Worm (Caenorhabditis elegans) whole organism, midembryonic: ENCODE data around the gene swt-3.
A peak's percentile ranks its signal among the peaks of the same experiment; 100 is the strongest.

ENCODE experiments used
- T22C8.4 ChIP-seq: fragments of 200-800 bp; sonication (Bioruptor generic); IDR thresholded peaks from 2 replicates; pipeline ENCODE4 v1.3.6; 2022; ENCODE audit warnings: missing genetic modification characterization, missing compliant biosample characterization
- cog-1 ChIP-seq: sonication (generic microtip); optimal IDR thresholded peaks from 2 replicates; lab custom pipeline; 2016; ENCODE audit warnings: missing genetic modification characterization, missing compliant biosample characterization
- flt-1 ChIP-seq: fragments of 200-800 bp; sonication (Bioruptor generic); IDR thresholded peaks from 2 replicates; pipeline ENCODE4 v1.3.6; 2022; ENCODE audit warnings: missing genetic modification characterization, missing compliant biosample characterization
- klf-2 ChIP-seq: fragments of 200-800 bp; sonication (Bioruptor generic); conservative IDR thresholded peaks from 2 replicates; pipeline ENCODE4 v1.3.6; 2022; ENCODE audit warnings: missing genetic modification reagents, missing genetic modification characterization, missing compliant biosample characterization
- med-1 ChIP-seq: sonication (generic microtip); optimal IDR thresholded peaks from 2 replicates; lab custom pipeline; 2017; ENCODE audit warnings: missing genetic modification characterization, mild to moderate bottlenecking, missing compliant biosample characterization, antibody characterized with exemption, missing genetic modification reagents; ENCODE audit not compliant: insufficient read depth
- ref-1 ChIP-seq: fragments of 200-800 bp; sonication (Bioruptor generic); conservative IDR thresholded peaks from 2 replicates; pipeline ENCODE4 v1.3.6; 2022; ENCODE audit warnings: missing genetic modification reagents, missing genetic modification characterization, missing compliant biosample characterization
- tab-1 ChIP-seq: fragments of 200-800 bp; sonication (Bioruptor generic); IDR thresholded peaks from 2 replicates; pipeline ENCODE4 v1.3.6; 2022; ENCODE audit warnings: missing genetic modification characterization, missing compliant biosample characterization
- ztf-23 ChIP-seq: fragments of 200-800 bp; sonication (Bioruptor generic); IDR thresholded peaks from 2 replicates; pipeline ENCODE4 v1.3.6; 2022; ENCODE audit warnings: missing genetic modification reagents, missing genetic modification characterization, missing compliant biosample characterization
- ztf-29 ChIP-seq: fragments of 200-800 bp; sonication (Bioruptor generic); IDR thresholded peaks from 2 replicates; pipeline ENCODE4 v1.3.6; 2022; ENCODE audit warnings: missing genetic modification reagents, missing genetic modification characterization, missing compliant biosample characterization

Gene swt-3

DNA sequence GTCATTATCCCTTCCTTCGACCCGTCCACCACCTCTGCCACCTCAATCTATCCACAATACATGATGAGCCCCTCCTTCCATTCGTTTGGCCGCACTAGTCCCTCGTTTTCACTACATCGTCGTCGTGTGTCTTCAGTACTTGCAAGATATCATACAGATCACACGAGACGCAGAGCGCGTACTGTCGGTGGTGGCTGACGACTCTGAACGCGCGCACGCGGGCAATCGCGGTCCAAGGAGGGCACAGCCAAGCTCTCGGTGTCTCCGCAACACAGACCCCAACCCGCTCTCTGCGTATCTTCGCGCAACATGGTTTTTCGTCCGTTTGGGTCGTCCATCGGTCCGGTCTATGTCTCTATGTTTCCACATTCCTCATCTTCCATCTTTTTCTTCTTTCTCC, 36.5 kb upstream of the swt-3 start:
- TF ChIP-seq flt-1 (GFP tag; lab: Robert Waterston, UW) (peak; percentile 54; the same call in 1 of the 2 replicates), klf-2 (no peak), ztf-29 (GFP tag; lab: Robert Waterston, UW) (no peak; the same call in 1 of the 2 replicates), med-1 (no peak), cog-1 (peak; percentile 58), T22C8.4 (GFP tag; lab: Robert Waterston, UW) (no peak), ref-1 (GFP tag; lab: Robert Waterston, UW) (no peak), tab-1 (GFP tag; lab: Robert Waterston, UW) (peak; percentile 74), ztf-23 (GFP tag; lab: Robert Waterston, UW) (0 out of 2 replicates have a peak, but pooled peaks have one; percentile 33)

DNA sequence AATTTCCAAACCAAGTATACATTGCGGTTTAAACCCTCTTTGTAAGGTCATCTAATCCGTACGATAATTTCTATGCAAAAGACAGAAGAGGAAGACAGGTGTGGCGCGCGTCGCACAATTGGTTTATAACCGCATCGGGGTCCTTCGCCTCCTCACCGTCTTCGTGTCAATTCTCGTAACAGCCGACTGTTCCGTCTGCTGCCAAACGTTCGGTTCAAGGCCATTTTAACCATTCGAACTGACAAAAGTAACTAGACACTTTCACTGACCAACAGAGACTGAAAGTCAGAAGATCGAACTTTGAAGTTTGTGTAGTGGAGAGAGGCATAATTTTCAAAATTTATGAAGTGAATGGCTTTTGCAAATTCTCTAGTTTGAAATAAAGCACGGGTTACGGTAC, 35.5 kb upstream of the swt-3 start:
- TF ChIP-seq med-1 = no peak
- TF ChIP-seq klf-2 = no peak
- TF ChIP-seq cog-1 = no peak
- TF ChIP-seq ztf-23 (GFP tag; lab: Robert Waterston, UW) = no peak
- no peak for TF ChIP-seq flt-1 (GFP tag; lab: Robert Waterston, UW)
- TF ChIP-seq ref-1 (GFP tag; lab: Robert Waterston, UW) = no peak
- no peak for TF ChIP-seq ztf-29 (GFP tag; lab: Robert Waterston, UW)
- TF ChIP-seq T22C8.4 (GFP tag; lab: Robert Waterston, UW) = no peak
- TF ChIP-seq tab-1 (GFP tag; lab: Robert Waterston, UW) = no peak

DNA sequence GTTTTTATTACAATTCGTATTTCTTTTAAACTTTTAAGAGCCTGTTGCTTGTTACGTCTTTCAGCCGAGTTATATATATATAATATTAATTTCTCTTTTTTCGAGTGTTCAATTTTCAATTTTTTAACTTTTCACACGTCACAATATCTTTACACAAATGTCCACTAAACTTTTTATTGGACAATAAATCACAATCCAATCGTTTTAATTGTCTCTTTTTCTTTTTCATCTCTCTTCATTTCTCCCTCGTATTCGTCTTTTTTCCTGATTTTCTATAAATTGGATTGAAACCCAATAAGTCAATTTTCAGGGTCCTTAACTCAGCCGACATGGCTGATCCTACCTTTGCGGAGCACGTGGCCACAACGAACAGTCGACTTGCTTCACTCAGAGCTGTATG, 31.6 kb upstream of the swt-3 start, which contains the start of gene miz-1:
Gene miz-1, plus strand, starts transcription at position 301 of the 400 bp plus-strand sequence.
- no peak for TF ChIP-seq ztf-29 (GFP tag; lab: Robert Waterston, UW)
- no peak for TF ChIP-seq cog-1
- TF ChIP-seq ztf-23 (GFP tag; lab: Robert Waterston, UW) = no peak
- TF ChIP-seq ref-1 (GFP tag; lab: Robert Waterston, UW) = no peak
- no peak for TF ChIP-seq med-1
- TF ChIP-seq flt-1 (GFP tag; lab: Robert Waterston, UW) = no peak
- no peak for TF ChIP-seq klf-2
- TF ChIP-seq T22C8.4 (GFP tag; lab: Robert Waterston, UW) = no peak
- TF ChIP-seq tab-1 (GFP tag; lab: Robert Waterston, UW) = no peak

DNA sequence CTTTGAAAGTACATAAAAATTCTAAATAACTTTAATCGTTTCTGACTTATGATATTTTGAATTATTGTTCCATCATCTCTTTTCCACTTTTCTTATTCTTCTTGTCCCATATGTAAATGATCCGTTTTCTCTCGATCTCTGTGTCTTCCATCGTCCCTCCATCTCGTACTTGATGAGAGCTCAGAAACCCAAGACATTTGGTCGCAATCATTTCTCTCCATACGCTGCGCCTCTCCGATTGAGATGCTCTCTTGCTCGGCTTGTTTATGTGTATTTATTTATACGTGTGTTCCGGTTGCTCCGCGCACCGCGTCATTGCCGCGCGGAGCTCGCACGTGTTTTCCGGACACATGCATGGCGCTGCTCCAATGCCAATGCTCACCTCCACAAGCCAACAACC, 30.9 kb upstream of the swt-3 start:
- TF ChIP-seq ref-1 (GFP tag; lab: Robert Waterston, UW) (no peak), flt-1 (GFP tag; lab: Robert Waterston, UW) (no peak), ztf-29 (GFP tag; lab: Robert Waterston, UW) (no peak), med-1 (no peak), klf-2 (no peak), cog-1 (no peak), T22C8.4 (GFP tag; lab: Robert Waterston, UW) (no peak), tab-1 (GFP tag; lab: Robert Waterston, UW) (no peak), ztf-23 (GFP tag; lab: Robert Waterston, UW) (no peak)

DNA sequence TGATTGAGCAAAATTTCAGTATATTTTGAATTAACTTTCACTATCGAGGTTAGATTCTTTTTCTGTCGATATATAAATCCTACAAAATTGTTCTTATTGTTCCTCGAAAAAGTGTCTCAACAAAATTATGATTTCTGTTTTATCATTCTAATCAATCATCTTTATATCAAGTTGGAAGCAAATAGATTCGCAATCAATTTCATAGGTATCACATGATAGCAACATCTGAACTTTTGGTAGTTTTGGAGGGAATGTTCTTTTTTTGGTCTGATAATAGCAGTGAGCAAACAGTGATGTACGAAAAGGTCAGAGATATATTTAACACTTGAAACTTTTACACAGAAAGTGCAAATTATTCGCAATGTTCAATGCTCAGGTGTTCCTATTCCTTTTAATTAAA, 30.3 kb upstream of the swt-3 start:
- no peak for TF ChIP-seq flt-1 (GFP tag; lab: Robert Waterston, UW)
- no peak for TF ChIP-seq cog-1
- TF ChIP-seq ref-1 (GFP tag; lab: Robert Waterston, UW) = no peak

DNA sequence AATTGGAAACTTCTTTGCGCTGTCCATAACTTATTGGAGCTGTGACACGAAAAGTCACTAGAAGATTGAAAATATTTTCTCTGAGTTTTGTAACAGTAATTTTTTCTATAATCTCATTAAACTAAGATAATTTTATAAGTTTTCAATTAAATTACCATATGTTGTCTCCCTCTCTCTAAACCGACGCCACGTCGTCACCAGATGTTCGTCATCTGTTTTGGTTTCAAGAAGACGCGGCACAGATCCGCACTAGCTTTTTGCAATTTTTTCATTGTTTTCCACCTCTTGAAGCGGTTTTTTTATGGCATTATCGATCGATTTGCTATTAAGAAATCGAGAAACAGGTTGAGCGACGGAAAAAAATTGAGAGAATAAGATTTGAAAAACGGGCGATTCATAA, 23.5 kb upstream of the swt-3 start:
- TF ChIP-seq tab-1 (GFP tag; lab: Robert Waterston, UW) (no peak), T22C8.4 (GFP tag; lab: Robert Waterston, UW) (no peak), ref-1 (GFP tag; lab: Robert Waterston, UW) (no peak), med-1 (no peak), ztf-29 (GFP tag; lab: Robert Waterston, UW) (no peak), flt-1 (GFP tag; lab: Robert Waterston, UW) (no peak), ztf-23 (GFP tag; lab: Robert Waterston, UW) (no peak), cog-1 (no peak), klf-2 (no peak)

DNA sequence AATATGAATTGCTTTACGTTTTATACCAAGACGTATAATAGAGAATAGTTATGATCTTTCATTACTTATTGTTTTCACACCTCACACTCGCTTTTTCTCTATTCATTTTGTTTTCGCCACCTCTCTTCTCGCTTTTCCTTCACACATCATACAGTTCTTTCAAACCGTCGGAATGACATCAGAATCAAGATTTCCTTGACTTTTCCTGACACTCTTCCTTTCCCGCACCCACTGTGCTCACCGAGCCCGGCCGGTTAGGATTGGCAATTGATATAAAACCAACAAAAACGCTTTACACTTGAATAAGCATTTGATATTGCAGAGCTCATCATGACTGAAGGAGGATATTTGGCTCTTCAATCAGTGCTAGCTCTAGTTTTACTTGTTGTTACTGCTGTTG, 18.9 kb upstream of the swt-3 start, which contains the start of gene zipt-2.1:
Gene zipt-2.1, plus strand, starts transcription at position 301 of the 400 bp plus-strand sequence.
- no peak for TF ChIP-seq ref-1 (GFP tag; lab: Robert Waterston, UW)
- no peak for TF ChIP-seq T22C8.4 (GFP tag; lab: Robert Waterston, UW)
- TF ChIP-seq ztf-29 (GFP tag; lab: Robert Waterston, UW) = no peak
- no peak for TF ChIP-seq cog-1
- TF ChIP-seq ztf-23 (GFP tag; lab: Robert Waterston, UW) = no peak
- no peak for TF ChIP-seq klf-2
- no peak for TF ChIP-seq flt-1 (GFP tag; lab: Robert Waterston, UW)
- no peak for TF ChIP-seq tab-1 (GFP tag; lab: Robert Waterston, UW)
- TF ChIP-seq med-1 = no peak

DNA sequence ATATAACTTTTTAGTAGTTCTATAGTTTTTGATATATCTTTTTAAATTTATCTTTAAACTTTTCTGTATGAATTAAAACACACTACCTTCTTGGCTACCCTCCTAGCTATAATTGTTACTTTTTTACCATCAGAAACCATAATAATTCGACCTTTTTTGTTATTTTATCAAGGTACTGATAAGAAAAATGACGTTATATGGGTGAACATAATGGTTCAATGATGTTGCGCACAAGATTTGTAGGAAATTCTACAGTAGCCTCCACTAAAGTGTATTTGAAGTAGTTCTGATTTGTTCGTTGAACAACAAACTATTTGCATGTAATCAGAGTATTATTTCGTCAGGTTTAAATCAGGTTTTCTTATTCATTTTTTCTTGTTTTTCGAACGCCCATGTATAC, 18.1 kb upstream of the swt-3 start:
- no peak for TF ChIP-seq med-1
- TF ChIP-seq ref-1 (GFP tag; lab: Robert Waterston, UW) = no peak
- TF ChIP-seq T22C8.4 (GFP tag; lab: Robert Waterston, UW) = no peak
- TF ChIP-seq tab-1 (GFP tag; lab: Robert Waterston, UW) = no peak
- TF ChIP-seq ztf-23 (GFP tag; lab: Robert Waterston, UW) = no peak
- no peak for TF ChIP-seq ztf-29 (GFP tag; lab: Robert Waterston, UW)
- TF ChIP-seq flt-1 (GFP tag; lab: Robert Waterston, UW) = no peak
- no peak for TF ChIP-seq klf-2
- no peak for TF ChIP-seq cog-1

DNA sequence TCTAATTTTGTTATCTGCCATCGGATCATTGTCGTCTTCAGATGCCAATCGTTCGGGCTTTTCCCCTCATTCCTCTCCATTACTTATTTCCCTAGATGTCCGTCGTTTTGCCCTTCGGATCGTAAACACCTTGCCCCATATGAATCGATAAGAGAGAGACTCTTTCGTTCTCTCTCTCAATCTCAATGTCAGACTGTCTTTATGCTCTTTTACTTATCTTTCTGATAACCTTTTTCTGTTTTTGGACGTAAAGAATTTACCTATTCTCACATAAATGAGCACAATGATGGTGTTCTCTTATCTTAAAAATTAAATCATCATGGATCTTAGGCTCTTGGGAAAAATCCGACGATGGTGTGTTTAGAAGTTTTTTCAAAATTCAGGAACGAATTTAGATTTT, 16.2 kb upstream of the swt-3 start:
- no peak for TF ChIP-seq ref-1 (GFP tag; lab: Robert Waterston, UW)
- TF ChIP-seq tab-1 (GFP tag; lab: Robert Waterston, UW) = no peak
- no peak for TF ChIP-seq ztf-29 (GFP tag; lab: Robert Waterston, UW)
- no peak for TF ChIP-seq flt-1 (GFP tag; lab: Robert Waterston, UW)
- TF ChIP-seq klf-2 = no peak
- TF ChIP-seq cog-1 = no peak
- TF ChIP-seq T22C8.4 (GFP tag; lab: Robert Waterston, UW) = no peak
- no peak for TF ChIP-seq ztf-23 (GFP tag; lab: Robert Waterston, UW)

DNA sequence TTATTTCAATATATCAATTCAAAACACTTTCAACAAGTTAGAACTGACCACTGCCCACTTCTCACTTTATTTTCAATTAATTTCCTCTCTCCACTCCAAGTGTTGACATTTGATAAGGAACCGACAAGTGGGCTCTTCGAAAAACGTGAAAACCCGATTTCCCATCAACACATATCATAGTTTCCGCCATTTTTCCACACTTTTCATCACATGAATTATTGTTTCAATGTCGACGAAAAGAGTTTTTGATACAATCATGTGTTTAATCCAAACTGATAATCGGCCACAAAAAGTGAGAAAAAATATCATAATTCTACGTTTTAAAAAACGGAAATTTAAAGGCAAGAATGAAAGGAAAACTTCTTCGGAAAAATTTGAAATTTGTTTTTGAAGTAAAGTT, 15.2 kb upstream of the swt-3 start:
- TF ChIP-seq ztf-23 (GFP tag; lab: Robert Waterston, UW) (no peak), cog-1 (no peak), klf-2 (no peak), ztf-29 (GFP tag; lab: Robert Waterston, UW) (no peak), med-1 (no peak), T22C8.4 (GFP tag; lab: Robert Waterston, UW) (no peak), tab-1 (GFP tag; lab: Robert Waterston, UW) (no peak), flt-1 (GFP tag; lab: Robert Waterston, UW) (no peak), ref-1 (GFP tag; lab: Robert Waterston, UW) (no peak)
